Worm (Caenorhabditis elegans) whole organism, late embryonic: ENCODE results near the gene nsph-3.2.

Source experiments
- che-1 ChIP-seq: sonication (generic microtip); optimal IDR thresholded peaks from 2 replicates; lab custom pipeline; 2016; ENCODE audit warnings: mild to moderate bottlenecking, missing genetic modification characterization, missing compliant biosample characterization
- ets-4 ChIP-seq: sonication (generic microtip); optimal IDR thresholded peaks from 2 replicates; lab custom pipeline; 2016; ENCODE audit warnings: missing genetic modification characterization, missing compliant biosample characterization
- hlh-13 ChIP-seq: fragments of 200-800 bp; sonication (Bioruptor generic); optimal IDR thresholded peaks from 2 replicates; lab custom pipeline; 2018; ENCODE audit warnings: mild to moderate bottlenecking, missing genetic modification characterization, missing compliant biosample characterization
- hlh-30 ChIP-seq: sonication (generic microtip); optimal IDR thresholded peaks from 2 replicates; lab custom pipeline; 2017; ENCODE audit warnings: antibody characterized with exemption, missing genetic modification characterization, missing compliant biosample characterization; ENCODE audit not compliant: insufficient read depth
- nhr-11 ChIP-seq: fragments of 150-350 bp; optimal IDR thresholded peaks from 2 replicates; lab custom pipeline; 2014; ENCODE audit warnings: missing biosample characterization, missing genetic modification characterization
- pros-1 ChIP-seq: fragments of 150-350 bp; optimal IDR thresholded peaks from 2 replicates; lab custom pipeline; 2014; ENCODE audit warnings: missing biosample characterization, missing genetic modification reagents, missing genetic modification characterization
- ref-2 ChIP-seq: sonication (generic microtip); optimal IDR thresholded peaks from 2 replicates; lab custom pipeline; 2016; ENCODE audit warnings: missing genetic modification characterization, missing compliant biosample characterization
- sox-4 ChIP-seq: sonication (generic microtip); optimal IDR thresholded peaks from 2 replicates; lab custom pipeline; 2017; ENCODE audit warnings: mild to moderate bottlenecking, missing genetic modification characterization, inconsistent platforms, missing compliant biosample characterization
- zip-5 ChIP-seq: sonication (generic microtip); optimal IDR thresholded peaks from 2 replicates; lab custom pipeline; 2016; ENCODE audit warnings: missing genetic modification characterization, missing compliant biosample characterization

- no peak for TF ChIP-seq che-1 (tag; lab: Kevin White, UChicago)
- TF ChIP-seq ref-2, result no peak
- no peak for TF ChIP-seq hlh-30
- TF ChIP-seq sox-4 (tag; lab: Kevin White, UChicago), result no peak
- no peak for TF ChIP-seq hlh-13 (GFP tag; lab: Kevin White, UChicago)
- no peak for TF ChIP-seq zip-5 (tag; lab: Kevin White, UChicago)
- TF ChIP-seq pros-1 (tag; lab: Kevin White, UChicago), result no peak
- TF ChIP-seq nhr-11 (tag; lab: Kevin White, UChicago), result no peak
- TF ChIP-seq ets-4 (tag; lab: Kevin White, UChicago), result no peak
Observed at ce11 chrIV:10161706-10162105, 49.0 kb downstream of the nsph-3.2 start, which contains the start of gene pps-1.
